Worm (Caenorhabditis elegans) whole organism, mixed stage, embryonic: ENCODE measurements around the gene W08G11.5.

ENCODE experiments used
- M03D4.4 ChIP-seq: sonication (generic microtip); optimal IDR thresholded peaks from 2 replicates; lab custom pipeline; 2017; ENCODE audit warnings: mild to moderate bottlenecking, missing genetic modification characterization, missing compliant biosample characterization
- bed-3 ChIP-seq: fragments of 200-800 bp; sonication (Bioruptor generic); optimal IDR thresholded peaks from 3 replicates; lab custom pipeline; 2018; ENCODE audit warnings: mild to moderate bottlenecking, missing genetic modification characterization, moderate library complexity, missing compliant biosample characterization
- ceh-39 ChIP-seq: fragments of 150-350 bp; optimal IDR thresholded peaks from 2 replicates; lab custom pipeline; 2014; ENCODE audit warnings: missing biosample characterization, missing genetic modification characterization
- ceh-43 ChIP-seq: fragments of 200-800 bp; sonication (Bioruptor generic); optimal IDR thresholded peaks from 2 replicates; lab custom pipeline; 2018; ENCODE audit warnings: mild to moderate bottlenecking, missing genetic modification characterization, moderate library complexity, missing compliant biosample characterization
- ces-1 ChIP-seq: fragments of 150-350 bp; optimal IDR thresholded peaks from 2 replicates; lab custom pipeline; 2014; ENCODE audit warnings: missing biosample characterization, missing genetic modification reagents, missing genetic modification characterization
- cnd-1 ChIP-seq: fragments of 200-800 bp; sonication (Bioruptor generic); optimal IDR thresholded peaks from 2 replicates; lab custom pipeline; 2018; ENCODE audit warnings: mild to moderate bottlenecking, missing genetic modification characterization, missing compliant biosample characterization
- drap-1 ChIP-seq: fragments of 200-800 bp; sonication (Bioruptor generic); optimal IDR thresholded peaks from 3 replicates; lab custom pipeline; 2018; ENCODE audit warnings: mild to moderate bottlenecking, missing genetic modification characterization, missing compliant biosample characterization
- elt-1 ChIP-seq: sonication (generic microtip); optimal IDR thresholded peaks from 2 replicates; lab custom pipeline; 2017; ENCODE audit warnings: missing genetic modification characterization, mild to moderate bottlenecking, missing compliant biosample characterization, antibody characterized with exemption, moderate library complexity, borderline replicate concordance; ENCODE audit not compliant: insufficient read depth
- elt-3 ChIP-seq: fragments of 150-350 bp; optimal IDR thresholded peaks from 2 replicates; lab custom pipeline; 2014; ENCODE audit warnings: missing biosample characterization, missing genetic modification characterization
- flh-1 ChIP-seq: fragments of 200-800 bp; sonication (Bioruptor generic); optimal IDR thresholded peaks from 2 replicates; lab custom pipeline; 2018; ENCODE audit warnings: mild to moderate bottlenecking, missing genetic modification characterization, moderate library complexity, missing compliant biosample characterization
- hlh-1 ChIP-seq: fragments of 150-350 bp; optimal IDR thresholded peaks from 2 replicates; lab custom pipeline; 2014; ENCODE audit warnings: missing biosample characterization, missing genetic modification reagents, missing genetic modification characterization
- lin-32 ChIP-seq: fragments of 200-800 bp; sonication (Bioruptor generic); optimal IDR thresholded peaks from 2 replicates; lab custom pipeline; 2018; ENCODE audit warnings: mild to moderate bottlenecking, missing genetic modification characterization, missing compliant biosample characterization
- lsy-2 ChIP-seq: fragments of 150-350 bp; optimal IDR thresholded peaks from 2 replicates; lab custom pipeline; 2014; ENCODE audit warnings: missing biosample characterization, missing genetic modification characterization
- mab-5 ChIP-seq: fragments of 150-350 bp; optimal IDR thresholded peaks from 2 replicates; lab custom pipeline; 2014; ENCODE audit warnings: missing biosample characterization, missing genetic modification characterization
- mep-1 ChIP-seq: fragments of 150-350 bp; optimal IDR thresholded peaks from 2 replicates; lab custom pipeline; 2017; ENCODE audit warnings: missing biosample characterization, missing genetic modification reagents, missing genetic modification characterization, inconsistent platforms
- mls-2 ChIP-seq: sonication (generic microtip); optimal IDR thresholded peaks from 2 replicates; lab custom pipeline; 2016; ENCODE audit warnings: mild to moderate bottlenecking, missing genetic modification characterization, moderate library complexity, missing compliant biosample characterization
- nhr-12 ChIP-seq: fragments of 150-350 bp; optimal IDR thresholded peaks from 2 replicates; lab custom pipeline; 2014; ENCODE audit warnings: missing biosample characterization, missing genetic modification characterization
- nhr-2 ChIP-seq: fragments of 150-350 bp; optimal IDR thresholded peaks from 2 replicates; lab custom pipeline; 2014; ENCODE audit warnings: missing biosample characterization, missing genetic modification characterization
- nhr-237 ChIP-seq: fragments of 150-350 bp; optimal IDR thresholded peaks from 2 replicates; lab custom pipeline; 2014; ENCODE audit warnings: missing biosample characterization, missing genetic modification characterization
- nhr-28 ChIP-seq: fragments of 150-350 bp; optimal IDR thresholded peaks from 2 replicates; lab custom pipeline; 2014; ENCODE audit warnings: missing biosample characterization, missing genetic modification characterization
- nhr-76 ChIP-seq: sonication (generic microtip); optimal IDR thresholded peaks from 2 replicates; lab custom pipeline; 2017; ENCODE audit warnings: missing biosample characterization, missing genetic modification characterization
- pha-4 ChIP-seq: fragments of 150-350 bp; optimal IDR thresholded peaks from 2 replicates; lab custom pipeline; 2018; ENCODE audit warnings: missing biosample characterization, missing genetic modification reagents, missing genetic modification characterization
- sem-2 ChIP-seq: fragments of 200-800 bp; sonication (Bioruptor generic); optimal IDR thresholded peaks from 2 replicates; lab custom pipeline; 2018; ENCODE audit warnings: mild to moderate bottlenecking, missing genetic modification characterization, missing compliant biosample characterization
- unc-120 ChIP-seq: sonication (generic microtip); optimal IDR thresholded peaks from 2 replicates; lab custom pipeline; 2017; ENCODE audit warnings: missing genetic modification characterization, missing compliant biosample characterization; ENCODE audit not compliant: poor library complexity, severe bottlenecking
- unc-39 ChIP-seq: fragments of 150-350 bp; optimal IDR thresholded peaks from 2 replicates; lab custom pipeline; 2014; ENCODE audit warnings: missing biosample characterization, missing genetic modification characterization
- unc-62 ChIP-seq: fragments of 150-350 bp; optimal IDR thresholded peaks from 2 replicates; lab custom pipeline; 2014; ENCODE audit warnings: missing biosample characterization, missing genetic modification reagents, missing genetic modification characterization
- zip-8 ChIP-seq: fragments of 150-350 bp; optimal IDR thresholded peaks from 2 replicates; lab custom pipeline; 2014; ENCODE audit warnings: missing biosample characterization, missing genetic modification characterization
- ztf-11 ChIP-seq: fragments of 150-350 bp; optimal IDR thresholded peaks from 2 replicates; lab custom pipeline; 2014; ENCODE audit warnings: missing biosample characterization, missing genetic modification characterization

Gene W08G11.5

ce11 chrV:16346406-16347108 is at the start of gene W08G11.5, which contains the start of gene W08G11.1:
Gene W08G11.5, minus strand, starts transcription at chrV:16346506.
Gene W08G11.1, plus strand, starts transcription at chrV:16347058.
- no peak for TF ChIP-seq elt-3 (tag; lab: Kevin White, UChicago)

- TF ChIP-seq cnd-1 (tag; lab: Kevin White, UChicago): no peak
- no peak for TF ChIP-seq nhr-237 (tag; lab: Kevin White, UChicago)
- no peak for TF ChIP-seq flh-1 (GFP tag; lab: Kevin White, UChicago)
- TF ChIP-seq nhr-76 (tag; lab: Kevin White, UChicago): no peak
- TF ChIP-seq lin-32 (GFP tag; lab: Kevin White, UChicago): no peak
- TF ChIP-seq mls-2 (tag; lab: Kevin White, UChicago): no peak
- TF ChIP-seq M03D4.4 (tag; lab: Kevin White, UChicago): no peak
- TF ChIP-seq bed-3 (GFP tag; lab: Kevin White, UChicago): no peak
- no peak for TF ChIP-seq nhr-12 (tag; lab: Kevin White, UChicago)
- no peak for TF ChIP-seq unc-39 (tag; lab: Kevin White, UChicago)
- TF ChIP-seq drap-1 (GFP tag; lab: Kevin White, UChicago): no peak
- no peak for TF ChIP-seq nhr-2 (tag; lab: Kevin White, UChicago)
- no peak for TF ChIP-seq ztf-11 (tag; lab: Kevin White, UChicago)
- no peak for TF ChIP-seq mab-5 (tag; lab: Kevin White, UChicago)
- no peak for TF ChIP-seq ces-1 (GFP tag; lab: Kevin White, UChicago)
- TF ChIP-seq elt-3 (tag; lab: Kevin White, UChicago): no peak
- TF ChIP-seq elt-1 (tag; lab: Kevin White, UChicago): no peak
- no peak for TF ChIP-seq nhr-28
- TF ChIP-seq, all 35 proteins: peak for 0
These were observed 49.4 kb upstream of the W08G11.5 start, which contains the start of gene F13A7.12 for ce11 chrV:16395739-16396138. Gene F13A7.12, plus strand, starts transcription at chrV:16396039.

- TF ChIP-seq nhr-76 (tag; lab: Kevin White, UChicago) (no peak), bed-3 (GFP tag; lab: Kevin White, UChicago) (no peak), cnd-1 (tag; lab: Kevin White, UChicago) (no peak), ceh-43 (GFP tag; lab: Kevin White, UChicago) (no peak), hlh-1 (tag; lab: Kevin White, UChicago) (no peak), sem-2 (GFP tag; lab: Kevin White, UChicago) (no peak)
- TF ChIP-seq, all 35 proteins: peak for 0
These were observed 48.8 kb upstream of the W08G11.5 start, which contains the start of gene F13A7.11 for ce11 chrV:16395131-16395530. Gene F13A7.11, minus strand, starts transcription at chrV:16395304.

ce11 chrV:16393728-16394127 is 47.4 kb upstream of the W08G11.5 start, which contains the start of gene srd-63:
Gene srd-63, minus strand, starts transcription at chrV:16393828.
- TF ChIP-seq unc-62 (GFP tag; lab: Kevin White, UChicago) (no peak), cnd-1 (tag; lab: Kevin White, UChicago) (no peak), mls-2 (tag; lab: Kevin White, UChicago) (no peak), sem-2 (GFP tag; lab: Kevin White, UChicago) (no peak), bed-3 (GFP tag; lab: Kevin White, UChicago) (no peak), ztf-11 (tag; lab: Kevin White, UChicago) (no peak), unc-120 (tag; lab: Kevin White, UChicago) (no peak)

- TF ChIP-seq cnd-1 (tag; lab: Kevin White, UChicago) (no peak), pha-4 (tag; lab: Kevin White, UChicago) (no peak), ces-1 (GFP tag; lab: Kevin White, UChicago) (no peak), nhr-237 (tag; lab: Kevin White, UChicago) (no peak), ztf-11 (tag; lab: Kevin White, UChicago) (no peak)
- TF ChIP-seq, all 35 proteins: peak for 0
These were observed 44.3 kb upstream of the W08G11.5 start, which contains the start of gene gst-44 for ce11 chrV:16390655-16391054. Gene gst-44, plus strand, starts transcription at chrV:16390891.

ce11 chrV:16388268-16388667 is 42.0 kb upstream of the W08G11.5 start, which contains the start of gene sri-65:
Gene sri-65, minus strand, starts transcription at chrV:16388368.
- TF ChIP-seq cnd-1 (tag; lab: Kevin White, UChicago) (no peak), zip-8 (no peak), hlh-1 (tag; lab: Kevin White, UChicago) (no peak), nhr-28 (no peak), nhr-237 (tag; lab: Kevin White, UChicago) (no peak), mep-1 (tag; lab: Kevin White, UChicago) (no peak), ceh-39 (no peak), bed-3 (GFP tag; lab: Kevin White, UChicago) (no peak), unc-39 (tag; lab: Kevin White, UChicago) (no peak), flh-1 (GFP tag; lab: Kevin White, UChicago) (no peak), unc-120 (tag; lab: Kevin White, UChicago) (no peak), ztf-11 (tag; lab: Kevin White, UChicago) (no peak), ces-1 (GFP tag; lab: Kevin White, UChicago) (no peak), nhr-76 (tag; lab: Kevin White, UChicago) (no peak), lsy-2 (tag; lab: Kevin White, UChicago) (no peak), drap-1 (GFP tag; lab: Kevin White, UChicago) (no peak)
